Fruit fly (Drosophila melanogaster): Measurements from ENCODE around the gene Neb-cGP.
A peak's percentile ranks its signal among the peaks of the same experiment; 100 is the strongest.

The Neb-cGP gene

DNA sequence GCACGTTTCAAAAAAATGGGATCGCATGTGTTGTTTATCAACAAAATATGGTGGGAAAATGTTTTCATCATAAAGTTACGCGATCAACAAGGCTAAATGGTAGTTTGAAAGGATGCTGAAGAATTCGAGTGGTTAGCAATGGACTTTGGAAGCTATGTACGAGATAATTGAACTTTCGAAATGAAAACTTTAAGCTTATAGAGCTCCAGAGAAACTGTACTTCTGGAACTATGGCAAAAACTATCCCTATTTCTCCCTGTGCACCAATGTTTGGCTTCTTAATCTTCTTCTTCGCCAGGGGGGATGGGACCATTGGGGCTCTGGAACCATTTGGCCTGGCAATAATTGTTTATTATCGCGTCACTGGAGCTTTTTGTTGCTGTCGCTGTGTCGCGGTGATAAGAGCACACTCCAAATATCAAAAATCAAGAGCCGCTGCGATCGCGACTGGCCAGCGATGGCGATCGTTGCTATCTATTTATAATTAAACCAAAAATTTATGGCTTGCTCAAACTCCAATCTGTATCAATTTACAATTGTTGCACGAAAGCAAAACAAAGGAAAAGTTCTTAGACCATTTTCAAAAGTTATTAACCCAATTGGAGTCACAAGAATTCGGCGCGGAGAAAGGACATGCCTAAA is 27.5 kb downstream of the Neb-cGP start (continued):
- TF ChIP-seq CG11762 (GFP tag; optimal IDR thresholded peaks at IDR 0.05; ENCODE audit: insufficient read depth) (no peak), CG32006 (GFP tag; optimal IDR thresholded peaks at IDR 0.05) (peak; percentile 62), Eip78C (GFP tag) (peak; percentile 31), vri (GFP tag; optimal IDR thresholded peaks at IDR 0.05) (peak; percentile 50), dsx (GFP tag; optimal IDR thresholded peaks at IDR 0.05; ENCODE audit: poor library complexity, severe bottlenecking) (no peak), Sox14 (GFP tag; optimal IDR thresholded peaks at IDR 0.05) (no peak), CG15336 (GFP tag; IDR thresholded peaks at IDR 0.05) (no peak), CG31627 (GFP tag; optimal IDR thresholded peaks at IDR 0.05) (no peak), Sox102F (GFP tag; optimal IDR thresholded peaks at IDR 0.05) (no peak), Blimp-1 (GFP tag; optimal IDR thresholded peaks at IDR 0.05) (no peak), esn (GFP tag; optimal IDR thresholded peaks at IDR 0.05) (no peak), CG16779 (tag; optimal IDR thresholded peaks at IDR 0.05) (no peak), fd59A (GFP tag; optimal IDR thresholded peaks at IDR 0.05) (no peak), CG3919 (GFP tag; optimal IDR thresholded peaks at IDR 0.05) (no peak), Ets96B (tag; optimal IDR thresholded peaks at IDR 0.05) (no peak), Eip75B (GFP tag; optimal IDR thresholded peaks at IDR 0.05) (no peak)

DNA sequence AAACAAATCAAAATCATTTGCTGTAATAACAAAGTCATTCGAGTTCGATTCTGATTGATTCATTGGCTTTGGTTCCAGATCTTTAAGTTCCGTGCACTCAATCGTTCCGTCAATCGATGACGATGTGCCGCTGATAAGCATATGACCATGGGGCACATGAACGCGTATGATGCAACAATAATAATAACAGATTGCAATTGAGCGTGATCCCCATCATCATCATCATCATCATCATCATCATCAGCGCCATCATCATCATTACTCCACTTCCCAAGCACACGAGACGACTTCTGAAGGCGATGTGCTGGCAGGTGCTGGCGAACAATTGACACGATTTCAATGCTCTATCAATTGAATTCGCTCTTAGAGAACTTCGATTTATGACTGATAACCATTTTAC is 35.8 kb downstream of the Neb-cGP start:
- TF ChIP-seq vri (GFP tag; optimal IDR thresholded peaks at IDR 0.05) (peak; percentile 56), CG7368 (GFP tag; optimal IDR thresholded peaks at IDR 0.05) (no peak), svp (GFP tag) (peak; percentile 80), CG6854 (GFP tag; optimal IDR thresholded peaks at IDR 0.05) (no peak), ss (GFP tag; optimal IDR thresholded peaks at IDR 0.05) (no peak), Hr39 (GFP tag; optimal IDR thresholded peaks at IDR 0.05) (no peak)
